Worm (Caenorhabditis elegans) whole organism, L1 larva: ENCODE measurements around the gene C47G2.3.

ENCODE experiments used
- C04F5.9 ChIP-seq: sonication (generic microtip); optimal IDR thresholded peaks from 2 replicates; lab custom pipeline; 2016; ENCODE audit warnings: missing genetic modification characterization, missing compliant biosample characterization
- F16B12.6 ChIP-seq: fragments of 150-350 bp; optimal IDR thresholded peaks from 2 replicates; lab custom pipeline; 2014; ENCODE audit warnings: missing biosample characterization, missing genetic modification characterization
- Y116A8C.19 ChIP-seq: sonication (generic microtip); optimal IDR thresholded peaks from 2 replicates; lab custom pipeline; 2016; ENCODE audit warnings: missing compliant biosample characterization, missing genetic modification characterization, borderline replicate concordance
- aly-2 ChIP-seq: fragments of 150-350 bp; optimal IDR thresholded peaks from 2 replicates; lab custom pipeline; 2014; ENCODE audit warnings: missing biosample characterization, missing genetic modification characterization
- ama-1 ChIP-seq: fragments of 150-350 bp; optimal IDR thresholded peaks from 2 replicates; lab custom pipeline; 2014
- ceh-63 ChIP-seq: fragments of 200-800 bp; sonication (Bioruptor generic); optimal IDR thresholded peaks from 2 replicates; lab custom pipeline; 2018; ENCODE audit warnings: mild to moderate bottlenecking, missing genetic modification characterization, missing compliant biosample characterization
- ceh-8 ChIP-seq: fragments of 200-800 bp; sonication (Bioruptor generic); optimal IDR thresholded peaks from 2 replicates; lab custom pipeline; 2018; ENCODE audit warnings: mild to moderate bottlenecking, missing genetic modification characterization, moderate library complexity, missing compliant biosample characterization
- ceh-82 ChIP-seq, 3 experiments: fragments of 150-350 bp in 1 of 3; sonication (generic microtip) in 2 of 3; optimal IDR thresholded peaks; 2 replicates each; lab custom pipeline; 2014 to 2017; ENCODE audit warnings: missing biosample characterization in 3 of 3, missing genetic modification characterization in 3 of 3
- ceh-88 ChIP-seq: fragments of 200-800 bp; sonication (Bioruptor generic); IDR thresholded peaks from 2 replicates; pipeline ENCODE4 v1.3.6; 2022; ENCODE audit warnings: missing genetic modification characterization, missing compliant biosample characterization
- ceh-90 ChIP-seq: sonication (generic microtip); optimal IDR thresholded peaks from 2 replicates; lab custom pipeline; 2016; ENCODE audit warnings: missing genetic modification characterization, missing compliant biosample characterization
- ces-1 ChIP-seq: fragments of 150-350 bp; optimal IDR thresholded peaks from 2 replicates; lab custom pipeline; 2014; ENCODE audit warnings: missing biosample characterization, missing genetic modification reagents, missing genetic modification characterization
- dsc-1 ChIP-seq: sonication (generic microtip); optimal IDR thresholded peaks from 2 replicates; lab custom pipeline; 2016; ENCODE audit warnings: mild to moderate bottlenecking, missing genetic modification characterization, missing compliant biosample characterization
- egl-13 ChIP-seq: sonication (generic microtip); optimal IDR thresholded peaks from 2 replicates; lab custom pipeline; 2016; ENCODE audit warnings: missing genotype, missing genetic modification reagents, missing genetic modification characterization, missing compliant biosample characterization
- elt-3 ChIP-seq, 6 experiments: fragments of 150-350 bp in 1 of 6; sonication (generic microtip); optimal IDR thresholded peaks; 2 replicates each; lab custom pipeline; 2017 to 2018; ENCODE audit warnings: missing biosample characterization in 6 of 6, missing genetic modification characterization in 6 of 6, inconsistent platforms in 1 of 6
- ets-5 ChIP-seq: fragments of 200-800 bp; sonication (Bioruptor generic); IDR thresholded peaks from 2 replicates; pipeline ENCODE4 v1.3.6; 2022; ENCODE audit warnings: missing genetic modification characterization, missing compliant biosample characterization
- fkh-4 ChIP-seq: sonication (generic microtip); optimal IDR thresholded peaks from 2 replicates; lab custom pipeline; 2016; ENCODE audit warnings: missing compliant biosample characterization, missing genetic modification characterization, borderline replicate concordance
- fos-1 ChIP-seq: fragments of 150-350 bp; optimal IDR thresholded peaks from 2 replicates; lab custom pipeline; 2014; ENCODE audit warnings: missing biosample characterization, missing genetic modification characterization
- jun-1 ChIP-seq: fragments of 150-350 bp; optimal IDR thresholded peaks from 2 replicates; lab custom pipeline; 2014; ENCODE audit warnings: missing biosample characterization, missing genetic modification reagents, missing genetic modification characterization
- lin-13 ChIP-seq: fragments of 150-350 bp; optimal IDR thresholded peaks from 2 replicates; lab custom pipeline; 2014; ENCODE audit warnings: missing biosample characterization, missing genetic modification reagents, missing genetic modification characterization
- lin-14 ChIP-seq: fragments of 200-800 bp; sonication (Bioruptor generic); optimal IDR thresholded peaks from 2 replicates; lab custom pipeline; 2018; ENCODE audit warnings: mild to moderate bottlenecking, missing genetic modification characterization, moderate library complexity, missing compliant biosample characterization
- lin-35 ChIP-seq, 2 experiments: fragments of 150-350 bp; optimal IDR thresholded peaks; 2 replicates each; lab custom pipeline; 2014; ENCODE audit warnings: missing biosample characterization in 2 of 2, missing genetic modification characterization in 2 of 2, missing genetic modification reagents in 2 of 2
- lsy-2 ChIP-seq, 2 experiments: fragments of 150-350 bp; optimal IDR thresholded peaks; 2 replicates each; lab custom pipeline; 2014; ENCODE audit warnings: missing biosample characterization in 2 of 2, missing genetic modification characterization in 2 of 2
- mef-2 ChIP-seq: fragments of 150-350 bp; optimal IDR thresholded peaks from 2 replicates; lab custom pipeline; 2014; ENCODE audit warnings: missing biosample characterization, missing genetic modification characterization
- nhr-11 ChIP-seq: fragments of 150-350 bp; optimal IDR thresholded peaks from 2 replicates; lab custom pipeline; 2014; ENCODE audit warnings: missing biosample characterization, missing genetic modification characterization
- nhr-19 ChIP-seq: fragments of 200-800 bp; sonication (Bioruptor generic); conservative IDR thresholded peaks from 2 replicates; pipeline ENCODE4 v1.3.6; 2022; ENCODE audit warnings: missing genetic modification characterization, missing compliant biosample characterization
- nhr-20 ChIP-seq: sonication (generic microtip); optimal IDR thresholded peaks from 2 replicates; lab custom pipeline; 2016; ENCODE audit warnings: mild to moderate bottlenecking, missing genetic modification characterization, missing compliant biosample characterization
- nhr-237 ChIP-seq: fragments of 150-350 bp; optimal IDR thresholded peaks from 2 replicates; lab custom pipeline; 2014; ENCODE audit warnings: missing biosample characterization, missing genetic modification characterization
- nhr-47 ChIP-seq: sonication (generic microtip); optimal IDR thresholded peaks from 2 replicates; lab custom pipeline; 2016; ENCODE audit warnings: mild to moderate bottlenecking, missing genetic modification characterization, moderate library complexity, missing compliant biosample characterization
- nhr-71 ChIP-seq: sonication (generic microtip); optimal IDR thresholded peaks from 2 replicates; lab custom pipeline; 2016; ENCODE audit warnings: mild to moderate bottlenecking, missing genetic modification characterization, moderate library complexity, missing compliant biosample characterization
- nhr-76 ChIP-seq: sonication (generic microtip); optimal IDR thresholded peaks from 2 replicates; lab custom pipeline; 2017; ENCODE audit warnings: missing biosample characterization, missing genetic modification characterization
- nhr-77 ChIP-seq: fragments of 150-350 bp; optimal IDR thresholded peaks from 2 replicates; lab custom pipeline; 2014; ENCODE audit warnings: missing biosample characterization, missing genetic modification characterization
- nhr-84 ChIP-seq: sonication (generic microtip); optimal IDR thresholded peaks from 2 replicates; lab custom pipeline; 2017; ENCODE audit warnings: missing biosample characterization, missing genetic modification characterization
- pag-3 ChIP-seq: sonication (generic microtip); optimal IDR thresholded peaks from 2 replicates; lab custom pipeline; 2017; ENCODE audit warnings: missing genetic modification characterization, mild to moderate bottlenecking, missing compliant biosample characterization, antibody characterized with exemption, borderline replicate concordance; ENCODE audit not compliant: insufficient read depth
- pax-3 ChIP-seq: fragments of 200-800 bp; sonication (Bioruptor generic); optimal IDR thresholded peaks from 2 replicates; lab custom pipeline; 2018; ENCODE audit warnings: mild to moderate bottlenecking, missing genetic modification characterization, moderate library complexity, missing compliant biosample characterization
- pqm-1 ChIP-seq: sonication (generic microtip); optimal IDR thresholded peaks from 3 replicates; lab custom pipeline; 2017; ENCODE audit warnings: missing biosample characterization, missing genetic modification characterization
- skn-1 ChIP-seq: fragments of 150-350 bp; optimal IDR thresholded peaks from 2 replicates; lab custom pipeline; 2014; ENCODE audit warnings: missing biosample characterization, missing genetic modification characterization
- snpc-4 ChIP-seq: fragments of 150-350 bp; optimal IDR thresholded peaks from 2 replicates; lab custom pipeline; 2014; ENCODE audit warnings: missing biosample characterization, missing genetic modification characterization
- snu-23 ChIP-seq: sonication (generic microtip); optimal IDR thresholded peaks from 2 replicates; lab custom pipeline; 2016; ENCODE audit warnings: missing genetic modification characterization, missing compliant biosample characterization
- sox-4 ChIP-seq: sonication (generic microtip); optimal IDR thresholded peaks from 2 replicates; lab custom pipeline; 2016; ENCODE audit warnings: missing genetic modification characterization, missing compliant biosample characterization
- sptf-1 ChIP-seq: fragments of 150-350 bp; optimal IDR thresholded peaks from 2 replicates; lab custom pipeline; 2014; ENCODE audit warnings: missing biosample characterization, missing genetic modification characterization
- swsn-7 ChIP-seq: sonication (generic microtip); optimal IDR thresholded peaks from 2 replicates; lab custom pipeline; 2016; ENCODE audit warnings: missing genetic modification characterization, missing compliant biosample characterization
- tlp-1 ChIP-seq: fragments of 150-350 bp; optimal IDR thresholded peaks from 2 replicates; lab custom pipeline; 2014; ENCODE audit warnings: missing biosample characterization, missing genetic modification characterization
- unc-30 ChIP-seq: sonication (generic microtip); optimal IDR thresholded peaks from 2 replicates; lab custom pipeline; 2017; ENCODE audit warnings: missing biosample characterization, missing genetic modification characterization
- unc-98 ChIP-seq: fragments of 200-800 bp; sonication (Bioruptor generic); IDR thresholded peaks from 2 replicates; pipeline ENCODE4 v1.3.6; 2022; ENCODE audit warnings: missing genetic modification characterization, missing compliant biosample characterization
- vab-15 ChIP-seq: sonication (generic microtip); optimal IDR thresholded peaks from 2 replicates; lab custom pipeline; 2017; ENCODE audit warnings: missing genotype, mild to moderate bottlenecking, missing genetic modification characterization, missing compliant biosample characterization
- xbp-1 ChIP-seq: sonication (generic microtip); optimal IDR thresholded peaks from 2 replicates; lab custom pipeline; 2016; ENCODE audit warnings: missing genetic modification characterization, missing compliant biosample characterization
- zag-1 ChIP-seq: fragments of 150-350 bp; optimal IDR thresholded peaks from 2 replicates; lab custom pipeline; 2014; ENCODE audit warnings: missing biosample characterization, missing genetic modification characterization
- zip-4 ChIP-seq: fragments of 200-800 bp; sonication (Bioruptor generic); optimal IDR thresholded peaks from 2 replicates; lab custom pipeline; 2018; ENCODE audit warnings: mild to moderate bottlenecking, missing genetic modification characterization, moderate library complexity, missing compliant biosample characterization
- ztf-11 ChIP-seq, 2 experiments: sonication (generic microtip); optimal IDR thresholded peaks; 2 replicates each; lab custom pipeline; 2016 to 2017; ENCODE audit warnings: missing genetic modification characterization in 2 of 2, missing biosample characterization in 1 of 2, missing compliant biosample characterization in 1 of 2
- ztf-4 ChIP-seq: fragments of 150-350 bp; optimal IDR thresholded peaks from 2 replicates; lab custom pipeline; 2014; ENCODE audit warnings: missing biosample characterization, missing genetic modification characterization

The C47G2.3 gene

DNA sequence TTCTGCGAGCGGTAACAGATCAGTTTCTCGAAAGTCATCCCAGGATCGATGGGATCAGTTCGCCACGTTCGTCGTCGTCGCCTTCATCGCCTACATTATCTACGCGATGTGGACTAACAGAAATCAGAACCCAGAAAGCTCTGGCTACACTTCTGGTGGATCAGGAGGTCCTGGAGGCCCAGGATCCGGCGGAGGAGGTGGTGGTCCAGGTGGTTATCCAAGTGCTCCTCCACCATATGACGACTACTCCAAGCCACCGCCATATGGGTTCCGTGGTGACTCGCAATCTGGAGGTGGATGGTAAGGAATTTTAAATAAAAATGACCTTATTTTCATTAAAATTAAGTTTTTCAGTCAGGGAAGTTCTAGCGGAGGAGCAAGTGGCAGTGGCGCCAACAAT is 49.7 kb downstream of the C47G2.3 start:
- TF ChIP-seq nhr-237 (tag; lab: Kevin White, UChicago), result no peak
- TF ChIP-seq egl-13, result no peak
- no peak for TF ChIP-seq pax-3 (tag; lab: Kevin White, UChicago)
- TF ChIP-seq ces-1 (GFP tag; lab: Kevin White, UChicago), result no peak
- TF ChIP-seq lin-35 (GFP tag; optimal IDR thresholded peaks at IDR 0.05; lab: Kevin White, UChicago), result no peak
- no peak for TF ChIP-seq mef-2 (tag; lab: Kevin White, UChicago)
- no peak for TF ChIP-seq jun-1 (tag; lab: Kevin White, UChicago)
- TF ChIP-seq nhr-77, result no peak
- TF ChIP-seq F16B12.6 (tag; lab: Kevin White, UChicago), result no peak
- no peak for TF ChIP-seq ama-1 (lab: Kevin White, UChicago)
- TF ChIP-seq Y116A8C.19, result no peak
- no peak for TF ChIP-seq C04F5.9 (tag; lab: Kevin White, UChicago)
- no peak for TF ChIP-seq swsn-7
- TF ChIP-seq nhr-47, result no peak

DNA sequence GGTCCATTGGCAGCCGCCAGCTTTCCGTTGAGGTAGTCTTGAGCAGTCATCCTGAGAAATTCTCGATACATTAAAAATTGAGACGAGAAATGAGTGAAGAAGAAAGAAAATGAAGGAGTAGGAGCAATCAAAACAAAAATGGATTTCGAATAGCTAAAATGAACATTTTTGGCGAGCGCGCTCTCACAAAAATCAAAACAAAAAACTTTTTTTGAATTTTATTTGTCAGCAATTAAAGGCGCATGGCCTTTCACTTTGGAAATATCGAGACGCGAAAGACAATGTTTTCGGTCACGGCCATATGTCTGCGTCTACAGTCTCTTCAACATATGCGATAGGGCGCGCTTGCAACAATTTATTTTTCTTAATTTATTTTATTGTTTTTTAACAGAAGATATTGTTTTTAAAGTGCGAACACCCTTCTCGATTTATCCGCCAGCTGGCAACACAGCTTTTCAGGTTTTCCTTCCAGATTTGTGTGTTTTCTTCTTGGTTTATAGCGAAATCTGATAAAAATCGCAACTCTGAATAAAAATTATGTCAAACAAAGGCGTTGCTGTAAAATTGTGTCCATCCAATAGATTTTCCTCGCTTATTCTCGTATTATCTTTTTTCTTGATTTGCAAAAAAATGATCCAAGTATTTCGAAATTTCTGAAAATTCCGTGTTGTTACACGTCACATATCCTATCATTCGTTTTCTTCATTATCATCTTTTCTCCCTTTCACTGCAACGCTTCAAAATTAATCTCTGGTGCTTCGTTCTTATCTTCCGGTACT is 50.9 kb downstream of the C47G2.3 start, which contains the start of the genes rpn-9 and T06D8.9:
TSS of gene rpn-9 (minus strand) at position 51 of the 779 bp plus-strand sequence.
TSS of gene T06D8.9 (plus strand) at position 729 of the 779 bp plus-strand sequence.
- TF ChIP-seq sox-4 (tag; lab: Kevin White, UChicago) (no peak), sptf-1 (no peak), nhr-11 (no peak), fos-1 (tag; lab: Kevin White, UChicago) (no peak), zip-4 (GFP tag; lab: Kevin White, UChicago) (no peak), Y116A8C.19 (no peak), nhr-237 (tag; lab: Kevin White, UChicago) (peak; percentile 38), ztf-4 (tag; lab: Kevin White, UChicago) (peak; percentile 22), pag-3 (no peak), fkh-4 (no peak), ceh-63 (GFP tag; lab: Kevin White, UChicago) (no peak), nhr-71 (tag; lab: Kevin White, UChicago) (peak; percentile 89), nhr-84 (tag; lab: Kevin White, UChicago) (no peak), tlp-1 (tag; lab: Kevin White, UChicago) (no peak), ceh-82 (tag; optimal IDR thresholded peaks at IDR 0.05; lab: Kevin White, UChicago) (peak; percentile 63 to 88 (median 67)), vab-15 (no peak), ceh-90 (no peak), mef-2 (tag; lab: Kevin White, UChicago) (no peak), xbp-1 (tag; lab: Kevin White, UChicago) (peak; percentile 81), ama-1 (lab: Kevin White, UChicago) (no peak), lsy-2 (tag; optimal IDR thresholded peaks at IDR 0.05; lab: Kevin White, UChicago) (peak; percentile 86 to 93), nhr-47 (peak; percentile 78), pax-3 (tag; lab: Kevin White, UChicago) (peak; percentile 48), nhr-76 (tag; lab: Kevin White, UChicago) (no peak), zag-1 (no peak), snpc-4 (peak; percentile 75), ets-5 (GFP tag; lab: Robert Waterston, UW) (no peak), aly-2 (peak; percentile 36), snu-23 (GFP tag; lab: Kevin White, UChicago) (peak; percentile 84), lin-13 (GFP tag; lab: Kevin White, UChicago) (peak; percentile 83), unc-30 (tag; lab: Kevin White, UChicago) (no peak), nhr-19 (GFP tag; lab: Robert Waterston, UW) (peak; percentile 76), nhr-20 (tag; lab: Kevin White, UChicago) (peak; percentile 89), lin-14 (peak; percentile 89), pqm-1 (tag; lab: Kevin White, UChicago) (no peak), unc-98 (GFP tag; lab: Robert Waterston, UW) (no peak), egl-13 (peak; percentile 29), skn-1 (peak; percentile 96), ceh-88 (no peak), ztf-11 (tag; optimal IDR thresholded peaks at IDR 0.05; lab: Kevin White, UChicago) (peak in 1 of 2 experiments; percentile 29), elt-3 (tag; optimal IDR thresholded peaks at IDR 0.05; lab: Kevin White, UChicago) (peak in 2 of 6 experiments; percentile 19 to 89), ceh-8 (GFP tag; lab: Kevin White, UChicago) (no peak), dsc-1 (tag; lab: Kevin White, UChicago) (no peak)
